Fruit fly (Drosophila melanogaster) whole organism, embryonic: ENCODE results near the gene CG45099.

ENCODE experiments used
- Abd-B ChIP-seq: fragments of 200-800 bp; sonication (Bioruptor generic); optimal IDR thresholded peaks from 2 replicates; lab custom pipeline; 2018; ENCODE audit warnings: missing biosample characterization, mild to moderate bottlenecking, missing genetic modification characterization, moderate library complexity
- Bdp1 ChIP-seq: fragments of 200-800 bp; sonication (Bioruptor generic); optimal IDR thresholded peaks from 3 replicates; lab custom pipeline; 2016; ENCODE audit warnings: missing biosample characterization, missing genetic modification characterization
- CG10462 ChIP-seq: fragments of 200-800 bp; sonication (Bioruptor generic); optimal IDR thresholded peaks from 2 replicates; lab custom pipeline; 2016; ENCODE audit warnings: missing biosample characterization, missing genetic modification characterization
- CG10979 ChIP-seq: fragments of 200-800 bp; sonication (Bioruptor generic); optimal IDR thresholded peaks from 2 replicates; lab custom pipeline; 2018; ENCODE audit warnings: missing biosample characterization, mild to moderate bottlenecking, missing genetic modification characterization, moderate library complexity
- CG11247 ChIP-seq: fragments of 200-800 bp; sonication (Bioruptor generic); IDR thresholded peaks from 2 replicates; pipeline ENCODE4 v1.3.6; 2022; ENCODE audit warnings: missing biosample characterization, missing genetic modification characterization
- CG11456 ChIP-seq: fragments of 200-800 bp; sonication (Bioruptor generic); IDR thresholded peaks from 3 replicates; pipeline ENCODE4 v1.3.6; 2022; ENCODE audit warnings: missing biosample characterization, missing genetic modification characterization
- CG11504 ChIP-seq: fragments of 200-800 bp; sonication (Bioruptor generic); optimal IDR thresholded peaks from 3 replicates; lab custom pipeline; 2019; ENCODE audit warnings: missing biosample characterization, mild to moderate bottlenecking, missing genetic modification characterization, moderate library complexity
- CG12219 ChIP-seq: fragments of 200-800 bp; sonication (Bioruptor generic); optimal IDR thresholded peaks from 3 replicates; lab custom pipeline; 2018; ENCODE audit warnings: missing biosample characterization, mild to moderate bottlenecking, missing genetic modification characterization
- CG14710 ChIP-seq: fragments of 200-800 bp; sonication (Bioruptor generic); optimal IDR thresholded peaks from 3 replicates; lab custom pipeline; 2019; ENCODE audit warnings: missing biosample characterization, mild to moderate bottlenecking, missing genetic modification characterization, moderate library complexity
- CG15601 ChIP-seq: fragments of 200-800 bp; sonication (Bioruptor generic); optimal IDR thresholded peaks from 3 replicates; lab custom pipeline; 2019; ENCODE audit warnings: missing biosample characterization, mild to moderate bottlenecking, missing genetic modification characterization, moderate library complexity
- CG1602 ChIP-seq: fragments of 200-800 bp; sonication (Bioruptor generic); optimal IDR thresholded peaks from 3 replicates; lab custom pipeline; 2016; ENCODE audit warnings: missing biosample characterization, missing genetic modification characterization
- CG17829 ChIP-seq: fragments of 200-800 bp; optimal IDR thresholded peaks from 2 replicates; lab custom pipeline; 2019; ENCODE audit warnings: missing biosample characterization, mild to moderate bottlenecking, missing genetic modification characterization, moderate library complexity
- CG18619 ChIP-seq: fragments of 200-800 bp; sonication (Bioruptor generic); optimal IDR thresholded peaks from 3 replicates; lab custom pipeline; 2017; ENCODE audit warnings: missing biosample characterization, mild to moderate bottlenecking, missing genetic modification characterization
- CG2712 ChIP-seq: fragments of 200-800 bp; optimal IDR thresholded peaks from 3 replicates; lab custom pipeline; 2019; ENCODE audit warnings: missing biosample characterization, mild to moderate bottlenecking, missing genetic modification characterization, moderate library complexity
- CG30431 ChIP-seq: fragments of 200-800 bp; sonication (Bioruptor generic); optimal IDR thresholded peaks from 2 replicates; lab custom pipeline; 2017; ENCODE audit warnings: missing biosample characterization, missing genetic modification characterization
- CG32532 ChIP-seq: fragments of 200-800 bp; sonication (Bioruptor generic); IDR thresholded peaks from 2 replicates; pipeline ENCODE4 v1.3.6; 2022; ENCODE audit warnings: missing biosample characterization, missing genetic modification characterization
- CG3407 ChIP-seq: fragments of 200-800 bp; sonication (Bioruptor generic); optimal IDR thresholded peaks from 2 replicates; lab custom pipeline; 2018; ENCODE audit warnings: missing biosample characterization, mild to moderate bottlenecking, missing genetic modification characterization
- CG4424 ChIP-seq: fragments of 200-800 bp; sonication (Bioruptor generic); optimal IDR thresholded peaks from 3 replicates; lab custom pipeline; 2016; ENCODE audit warnings: missing biosample characterization, missing genetic modification characterization
- CG4730 ChIP-seq: fragments of 200-800 bp; sonication (Bioruptor generic); IDR thresholded peaks from 2 replicates; pipeline ENCODE4 v1.3.6; 2022; ENCODE audit warnings: missing biosample characterization, missing genetic modification characterization
- CG5245 ChIP-seq: fragments of 200-800 bp; sonication (Bioruptor generic); optimal IDR thresholded peaks from 3 replicates; lab custom pipeline; 2016; ENCODE audit warnings: missing biosample characterization, missing genetic modification characterization
- CG6791 ChIP-seq: fragments of 200-800 bp; sonication (Bioruptor generic); IDR thresholded peaks from 3 replicates; pipeline ENCODE4 v1.3.6; 2022; ENCODE audit warnings: missing biosample characterization, missing genetic modification characterization; ENCODE audit not compliant: partially characterized antibody
- E2f1 ChIP-seq: fragments of 200-800 bp; sonication (Bioruptor generic); IDR thresholded peaks from 2 replicates; pipeline ENCODE4 v1.3.6; 2022; ENCODE audit warnings: missing biosample characterization, missing genetic modification characterization
- HLH4C ChIP-seq: fragments of 200-800 bp; sonication (Bioruptor generic); IDR thresholded peaks from 3 replicates; pipeline ENCODE4 v1.3.6; 2022; ENCODE audit warnings: missing biosample characterization, missing genetic modification characterization; ENCODE audit not compliant: partially characterized antibody
- HLHmδ ChIP-seq: fragments of 200-800 bp; sonication (Bioruptor generic); optimal IDR thresholded peaks from 2 replicates; lab custom pipeline; 2018; ENCODE audit warnings: missing biosample characterization, mild to moderate bottlenecking, missing genetic modification characterization, moderate library complexity
- Hr3 ChIP-seq: fragments of 200-800 bp; sonication (Bioruptor generic); optimal IDR thresholded peaks from 3 replicates; lab custom pipeline; 2016; ENCODE audit warnings: missing biosample characterization, missing genetic modification characterization
- Mad ChIP-seq: fragments of 200-800 bp; sonication (Bioruptor generic); optimal IDR thresholded peaks from 2 replicates; lab custom pipeline; 2016; ENCODE audit warnings: missing biosample characterization, missing genetic modification characterization
- Max ChIP-seq: fragments of 200-800 bp; sonication (Bioruptor generic); optimal IDR thresholded peaks from 2 replicates; lab custom pipeline; 2016; ENCODE audit warnings: missing biosample characterization, mild to moderate bottlenecking, missing genetic modification characterization
- Mrtf ChIP-seq: fragments of 200-800 bp; sonication (Bioruptor generic); IDR thresholded peaks from 3 replicates; pipeline ENCODE4 v1.3.6; 2022; ENCODE audit warnings: missing biosample characterization, missing genetic modification characterization
- NFAT ChIP-seq: fragments of 200-800 bp; sonication (Bioruptor generic); IDR thresholded peaks from 2 replicates; pipeline ENCODE4 v1.3.6; 2022; ENCODE audit warnings: missing biosample characterization, missing genetic modification characterization
- Neu2 ChIP-seq: fragments of 200-800 bp; sonication (Bioruptor generic); optimal IDR thresholded peaks from 3 replicates; lab custom pipeline; 2016; ENCODE audit warnings: missing biosample characterization, missing genetic modification characterization, borderline replicate concordance
- Side ChIP-seq: fragments of 200-800 bp; sonication (Bioruptor generic); optimal IDR thresholded peaks from 2 replicates; lab custom pipeline; 2016; ENCODE audit warnings: missing biosample characterization, missing genetic modification characterization
- Six4 ChIP-seq: fragments of 200-800 bp; sonication (Bioruptor generic); optimal IDR thresholded peaks from 2 replicates; lab custom pipeline; 2016; ENCODE audit warnings: missing biosample characterization, missing genetic modification characterization
- Xbp1 ChIP-seq: fragments of 200-800 bp; sonication (Bioruptor generic); optimal IDR thresholded peaks from 3 replicates; lab custom pipeline; 2016; ENCODE audit warnings: missing biosample characterization, mild to moderate bottlenecking, missing genetic modification characterization
- bigmax ChIP-seq: fragments of 200-800 bp; sonication (Bioruptor generic); optimal IDR thresholded peaks from 2 replicates; lab custom pipeline; 2018; ENCODE audit warnings: missing biosample characterization, mild to moderate bottlenecking, missing genetic modification characterization
- bowl ChIP-seq: fragments of 200-800 bp; sonication (Bioruptor generic); IDR thresholded peaks from 2 replicates; pipeline ENCODE4 v1.3.6; 2022; ENCODE audit warnings: missing biosample characterization, missing genetic modification characterization
- btn ChIP-seq: fragments of 200-800 bp; sonication (Bioruptor generic); optimal IDR thresholded peaks from 2 replicates; lab custom pipeline; 2016; ENCODE audit warnings: missing biosample characterization, missing genetic modification characterization
- chinmo ChIP-seq: fragments of 200-800 bp; sonication (Bioruptor generic); IDR thresholded peaks from 4 replicates; pipeline ENCODE4 v1.3.6; 2022; ENCODE audit warnings: missing biosample characterization, missing genetic modification characterization; ENCODE audit not compliant: partially characterized antibody
- chn ChIP-seq: fragments of 200-800 bp; sonication (Bioruptor generic); optimal IDR thresholded peaks from 2 replicates; lab custom pipeline; 2016; ENCODE audit warnings: missing biosample characterization, missing genetic modification characterization
- h ChIP-seq: fragments of >200 bp; optimal IDR thresholded peaks from 2 replicates; lab custom pipeline; 2017
- ind ChIP-seq: fragments of 200-800 bp; sonication (Bioruptor generic); optimal IDR thresholded peaks from 3 replicates; lab custom pipeline; 2016; ENCODE audit warnings: missing biosample characterization, missing genetic modification characterization
- knrl ChIP-seq: fragments of 200-800 bp; sonication (Bioruptor generic); IDR thresholded peaks from 3 replicates; pipeline ENCODE4 v1.3.6; 2022; ENCODE audit warnings: missing biosample characterization, missing genetic modification characterization; ENCODE audit not compliant: partially characterized antibody
- lilli ChIP-seq: fragments of 200-800 bp; sonication (Bioruptor generic); optimal IDR thresholded peaks from 3 replicates; lab custom pipeline; 2016; ENCODE audit warnings: missing biosample characterization, missing genetic modification characterization
- peb ChIP-seq: fragments of 200-800 bp; sonication (Bioruptor generic); IDR thresholded peaks from 2 replicates; pipeline ENCODE4 v1.3.6; 2022; ENCODE audit warnings: missing biosample characterization, missing genetic modification characterization
- prd ChIP-seq, 3 experiments: fragments of >200 bp in 2 of 3; fragments of 200-800 bp in 1 of 3; sonication (Bioruptor generic) in 1 of 3; optimal IDR thresholded peaks in 2 of 3; IDR thresholded peaks in 1 of 3; 2 replicates in 2 of 3; 3 replicates in 1 of 3; pipeline versions ENCODE4 v1.3.6 to Lab custom; 2017 to 2022; ENCODE audit warnings: missing biosample characterization in 1 of 3, missing genetic modification characterization in 1 of 3
- sr ChIP-seq: fragments of 200-800 bp; sonication (Bioruptor generic); IDR thresholded peaks from 3 replicates; pipeline ENCODE4 v1.3.6; 2022; ENCODE audit warnings: missing biosample characterization, missing genetic modification characterization
- ssp ChIP-seq: fragments of 200-800 bp; sonication (Bioruptor generic); IDR thresholded peaks from 2 replicates; pipeline ENCODE4 v1.3.6; 2022; ENCODE audit warnings: missing biosample characterization, missing genetic modification characterization
- tgo ChIP-seq: fragments of 200-800 bp; sonication (Bioruptor generic); IDR thresholded peaks from 3 replicates; pipeline ENCODE4 v1.3.6; 2022; ENCODE audit warnings: missing biosample characterization, missing genetic modification characterization
- tx ChIP-seq: fragments of 200-800 bp; sonication (Bioruptor generic); optimal IDR thresholded peaks from 2 replicates; lab custom pipeline; 2016; ENCODE audit warnings: missing biosample characterization, missing genetic modification characterization
- unc-4 ChIP-seq: fragments of 200-800 bp; sonication (Bioruptor generic); IDR thresholded peaks from 2 replicates; pipeline ENCODE4 v1.3.6; 2022; ENCODE audit warnings: missing biosample characterization, missing genetic modification characterization; ENCODE audit not compliant: partially characterized antibody
- zen ChIP-seq: fragments of 200-800 bp; sonication (Bioruptor generic); optimal IDR thresholded peaks from 3 replicates; lab custom pipeline; 2018; ENCODE audit warnings: missing biosample characterization, mild to moderate bottlenecking, missing genetic modification characterization, moderate library complexity

CG45099 gene

dm6 chr3R:22039480-22039879 lies 5.4 kb upstream of the CG45099 start (continued):
- TF ChIP-seq CG12219 (peak; percentile 30), Xbp1 (GFP tag; lab: Kevin White, UChicago) (peak; percentile 61), Abd-B (GFP tag; lab: Kevin White, UChicago) (peak; percentile 9), Bdp1 (GFP tag; lab: Kevin White, UChicago) (peak; percentile 13), Hr3 (peak; percentile 25), HLHmδ (GFP tag; lab: Kevin White, UChicago) (no peak), CG17829 (tag; lab: Kevin White, UChicago) (peak; percentile 33), HLH4C (GFP tag; lab: Robert Waterston, UW) (no peak), CG11247 (GFP tag; lab: Robert Waterston, UW) (peak; percentile 51; the same call in 1 of the 2 replicates), zen (no peak), Neu2 (GFP tag; lab: Kevin White, UChicago) (no peak), CG4424 (peak; percentile 44), prd (optimal IDR thresholded peaks at IDR 0.05; lab: Kevin White, UChicago) (no peak), prd (GFP tag; IDR thresholded peaks at IDR 0.05; lab: Robert Waterston, UW) (peak; percentile 80), CG10462 (GFP tag; lab: Kevin White, UChicago) (no peak), h (lab: Kevin White, UChicago) (no peak), CG15601 (tag; lab: Kevin White, UChicago) (peak; percentile 32), chinmo (GFP tag; lab: Robert Waterston, UW) (no peak), Mrtf (GFP tag; lab: Robert Waterston, UW) (0 out of 3 replicates have a peak, but pooled peaks have one; percentile 45), CG18619 (GFP tag; lab: Kevin White, UChicago) (no peak), E2f1 (peak; percentile 53), tgo (GFP tag; lab: Robert Waterston, UW) (peak; percentile 70), CG6791 (GFP tag; lab: Robert Waterston, UW) (no peak), knrl (GFP tag; lab: Robert Waterston, UW) (no peak), tx (GFP tag; lab: Kevin White, UChicago) (no peak), ind (peak; percentile 30), CG4730 (GFP tag; lab: Robert Waterston, UW) (peak; percentile 54), CG10979 (peak; percentile 58), Side (no peak), NFAT (GFP tag; lab: Robert Waterston, UW) (0 out of 2 replicates have a peak, but pooled peaks have one; percentile 5), CG5245 (GFP tag; lab: Kevin White, UChicago) (peak; percentile 15), btn (no peak), bowl (GFP tag; lab: Robert Waterston, UW) (peak; percentile 62; the same call in 1 of the 2 replicates), CG11456 (GFP tag; lab: Robert Waterston, UW) (0 out of 3 replicates have a peak, but pooled peaks have one; percentile 21), CG3407 (GFP tag; lab: Kevin White, UChicago) (no peak), ssp (GFP tag; lab: Robert Waterston, UW) (no peak; the same call in 1 of the 2 replicates), CG11504 (no peak), unc-4 (no peak), CG2712 (tag; lab: Kevin White, UChicago) (peak; percentile 63), lilli (GFP tag; lab: Kevin White, UChicago) (peak; percentile 36), Six4 (GFP tag; lab: Kevin White, UChicago) (no peak), Mad (GFP tag; lab: Kevin White, UChicago) (peak; percentile 17), bigmax (GFP tag; lab: Kevin White, UChicago) (no peak), CG30431 (peak; percentile 4), CG14710 (tag; lab: Kevin White, UChicago) (peak; percentile 18), peb (GFP tag; lab: Robert Waterston, UW) (0 out of 2 replicates have a peak, but pooled peaks have one; percentile 27), sr (GFP tag; lab: Robert Waterston, UW) (peak; percentile 85; the same call in 2 of the 3 replicates), CG1602 (GFP tag; lab: Kevin White, UChicago) (peak; percentile 20), Max (peak; percentile 15), CG32532 (GFP tag; lab: Robert Waterston, UW) (peak; percentile 27; the same call in 1 of the 2 replicates), chn (GFP tag; lab: Kevin White, UChicago) (no peak)
